Fruit fly (Drosophila melanogaster) whole organism, embryonic: ENCODE results near the gene CG5853.

Experiments
- Ada2b ChIP-seq: fragments of 200-800 bp; sonication (Bioruptor generic); IDR thresholded peaks from 2 replicates; pipeline ENCODE4 v1.3.6; 2022; ENCODE audit warnings: missing biosample characterization, missing genetic modification characterization
- Bgb ChIP-seq: fragments of 200-800 bp; sonication (Bioruptor generic); IDR thresholded peaks from 2 replicates; pipeline ENCODE4 v1.3.6; 2022; ENCODE audit warnings: missing biosample characterization, missing genetic modification characterization; ENCODE audit not compliant: partially characterized antibody
- Blimp-1 ChIP-seq: fragments of 200-800 bp; sonication (Bioruptor generic); optimal IDR thresholded peaks from 3 replicates; lab custom pipeline; 2018; ENCODE audit warnings: missing biosample characterization, missing genetic modification characterization, mild to moderate bottlenecking, moderate library complexity, missing genetic modification reagents
- Bteb2 ChIP-seq: fragments of 200-800 bp; sonication (Bioruptor generic); optimal IDR thresholded peaks from 2 replicates; lab custom pipeline; 2016; ENCODE audit warnings: missing biosample characterization, missing genetic modification characterization
- CG11456 ChIP-seq: fragments of 200-800 bp; sonication (Bioruptor generic); IDR thresholded peaks from 3 replicates; pipeline ENCODE4 v1.3.6; 2022; ENCODE audit warnings: missing biosample characterization, missing genetic modification characterization
- CG12104 ChIP-seq: fragments of 200-800 bp; sonication (Bioruptor generic); optimal IDR thresholded peaks from 3 replicates; lab custom pipeline; 2016; ENCODE audit warnings: missing biosample characterization, missing genetic modification characterization
- CG12299 ChIP-seq: fragments of 200-800 bp; sonication (Bioruptor generic); optimal IDR thresholded peaks from 2 replicates; lab custom pipeline; 2018; ENCODE audit warnings: missing biosample characterization, mild to moderate bottlenecking, missing genetic modification characterization
- CG14667 ChIP-seq: fragments of 200-800 bp; sonication (Bioruptor generic); IDR thresholded peaks from 2 replicates; pipeline ENCODE4 v1.3.6; 2022; ENCODE audit warnings: missing biosample characterization, missing genetic modification characterization
- CG15601 ChIP-seq: fragments of 200-800 bp; sonication (Bioruptor generic); optimal IDR thresholded peaks from 3 replicates; lab custom pipeline; 2019; ENCODE audit warnings: missing biosample characterization, mild to moderate bottlenecking, missing genetic modification characterization, moderate library complexity
- CG1647 ChIP-seq: fragments of 200-800 bp; sonication (Bioruptor generic); optimal IDR thresholded peaks from 3 replicates; lab custom pipeline; 2016; ENCODE audit warnings: missing biosample characterization, missing genetic modification characterization
- CG31388 ChIP-seq: fragments of 200-800 bp; sonication (Bioruptor generic); optimal IDR thresholded peaks from 2 replicates; lab custom pipeline; 2016; ENCODE audit warnings: missing biosample characterization, missing genetic modification characterization
- CG32532 ChIP-seq: fragments of 200-800 bp; sonication (Bioruptor generic); IDR thresholded peaks from 2 replicates; pipeline ENCODE4 v1.3.6; 2022; ENCODE audit warnings: missing biosample characterization, missing genetic modification characterization
- CG42726 ChIP-seq: fragments of 200-800 bp; sonication (Bioruptor generic); IDR thresholded peaks from 2 replicates; pipeline ENCODE4 v1.3.6; 2022; ENCODE audit warnings: missing biosample characterization, missing genetic modification characterization; ENCODE audit not compliant: partially characterized antibody
- CG6654 ChIP-seq: fragments of 200-800 bp; sonication (Bioruptor generic); optimal IDR thresholded peaks from 2 replicates; lab custom pipeline; 2017; ENCODE audit warnings: missing biosample characterization, mild to moderate bottlenecking, missing genetic modification characterization
- CG6791 ChIP-seq: fragments of 200-800 bp; sonication (Bioruptor generic); IDR thresholded peaks from 3 replicates; pipeline ENCODE4 v1.3.6; 2022; ENCODE audit warnings: missing biosample characterization, missing genetic modification characterization; ENCODE audit not compliant: partially characterized antibody
- CG7556 ChIP-seq: fragments of 200-800 bp; sonication (Bioruptor generic); optimal IDR thresholded peaks from 2 replicates; lab custom pipeline; 2017; ENCODE audit warnings: missing biosample characterization, mild to moderate bottlenecking, missing genetic modification characterization
- CG7839 ChIP-seq: fragments of 200-800 bp; sonication (Bioruptor generic); optimal IDR thresholded peaks from 3 replicates; lab custom pipeline; 2018; ENCODE audit warnings: missing biosample characterization, mild to moderate bottlenecking, missing genetic modification characterization, moderate library complexity
- CG7928 ChIP-seq: fragments of 200-800 bp; sonication (Bioruptor generic); optimal IDR thresholded peaks from 2 replicates; lab custom pipeline; 2017; ENCODE audit warnings: missing biosample characterization, mild to moderate bottlenecking, missing genetic modification characterization
- CG8765 ChIP-seq: fragments of 200-800 bp; sonication (Bioruptor generic); IDR thresholded peaks from 2 replicates; pipeline ENCODE4 v1.3.6; 2022; ENCODE audit warnings: missing biosample characterization, missing genetic modification characterization
- CG9609 ChIP-seq: fragments of 200-800 bp; sonication (Bioruptor generic); optimal IDR thresholded peaks from 3 replicates; lab custom pipeline; 2016; ENCODE audit warnings: missing biosample characterization, missing genetic modification characterization
- CG9727 ChIP-seq: fragments of 200-800 bp; sonication (Bioruptor generic); optimal IDR thresholded peaks from 3 replicates; lab custom pipeline; 2017; ENCODE audit warnings: missing biosample characterization, mild to moderate bottlenecking, missing genetic modification characterization
- CG9797 ChIP-seq: fragments of 200-800 bp; sonication (Bioruptor generic); optimal IDR thresholded peaks from 3 replicates; lab custom pipeline; 2018; ENCODE audit warnings: missing biosample characterization, mild to moderate bottlenecking, missing genetic modification characterization
- CkIIα-i1 ChIP-seq: fragments of 200-800 bp; sonication (Bioruptor generic); IDR thresholded peaks from 2 replicates; pipeline ENCODE4 v1.3.6; 2022; ENCODE audit warnings: missing biosample characterization, missing genetic modification characterization
- Dbx ChIP-seq: fragments of 200-800 bp; sonication (Bioruptor generic); IDR thresholded peaks from 3 replicates; pipeline ENCODE4 v1.3.6; 2022; ENCODE audit warnings: missing biosample characterization, missing genetic modification characterization
- Dp ChIP-seq: fragments of 200-800 bp; sonication (Bioruptor generic); optimal IDR thresholded peaks from 2 replicates; lab custom pipeline; 2018; ENCODE audit warnings: missing biosample characterization, mild to moderate bottlenecking, missing genetic modification characterization, moderate library complexity
- GATAe ChIP-seq: fragments of 200-800 bp; sonication (Bioruptor generic); conservative IDR thresholded peaks from 2 replicates; pipeline ENCODE4 v1.3.6; 2022; ENCODE audit warnings: missing biosample characterization, missing genetic modification characterization
- Gsc ChIP-seq: fragments of 200-800 bp; sonication (Bioruptor generic); IDR thresholded peaks from 2 replicates; pipeline ENCODE4 v1.3.6; 2022; ENCODE audit warnings: missing biosample characterization, missing genetic modification characterization
- Stat92E ChIP-seq, 3 experiments: fragments of >200 bp in 2 of 3; fragments of 200-800 bp in 1 of 3; sonication (Bioruptor generic) in 1 of 3; optimal IDR thresholded peaks; 2 replicates each; lab custom pipeline; 2017 to 2019; ENCODE audit warnings: missing biosample characterization in 3 of 3, missing genetic modification characterization in 3 of 3, mild to moderate bottlenecking in 1 of 3, moderate library complexity in 1 of 3
- Xbp1 ChIP-seq: fragments of 200-800 bp; sonication (Bioruptor generic); optimal IDR thresholded peaks from 3 replicates; lab custom pipeline; 2016; ENCODE audit warnings: missing biosample characterization, mild to moderate bottlenecking, missing genetic modification characterization
- chif ChIP-seq, 2 experiments: fragments of 200-800 bp; sonication (Bioruptor generic); optimal IDR thresholded peaks; 3 replicates each; lab custom pipeline; 2016; ENCODE audit warnings: missing biosample characterization in 2 of 2, missing genetic modification characterization in 2 of 2
- chn ChIP-seq: fragments of 200-800 bp; sonication (Bioruptor generic); optimal IDR thresholded peaks from 2 replicates; lab custom pipeline; 2016; ENCODE audit warnings: missing biosample characterization, missing genetic modification characterization
- dmrt11E ChIP-seq: fragments of 200-800 bp; sonication (Bioruptor generic); optimal IDR thresholded peaks from 3 replicates; lab custom pipeline; 2018; ENCODE audit warnings: missing biosample characterization, mild to moderate bottlenecking, missing genetic modification characterization, moderate library complexity
- dmrt99B ChIP-seq: fragments of 200-800 bp; sonication (Bioruptor generic); optimal IDR thresholded peaks from 2 replicates; lab custom pipeline; 2018; ENCODE audit warnings: missing biosample characterization, mild to moderate bottlenecking, missing genetic modification characterization, moderate library complexity
- dysf ChIP-seq: fragments of 200-800 bp; sonication (Bioruptor generic); IDR thresholded peaks from 3 replicates; pipeline ENCODE4 v1.3.6; 2022; ENCODE audit warnings: missing biosample characterization, missing genetic modification characterization
- emc ChIP-seq: fragments of 200-800 bp; sonication (Bioruptor generic); optimal IDR thresholded peaks from 2 replicates; lab custom pipeline; 2016; ENCODE audit warnings: missing biosample characterization, missing genetic modification characterization
- en ChIP-seq: fragments of 200-800 bp; sonication (Bioruptor generic); optimal IDR thresholded peaks from 2 replicates; lab custom pipeline; 2016; ENCODE audit warnings: missing biosample characterization, missing genetic modification characterization
- ewg ChIP-seq: fragments of 200-800 bp; sonication (Bioruptor generic); optimal IDR thresholded peaks from 3 replicates; lab custom pipeline; 2017; ENCODE audit warnings: mild to moderate bottlenecking, missing biosample characterization, missing genetic modification reagents, missing genetic modification characterization
- maf-S ChIP-seq: fragments of 200-800 bp; sonication (Bioruptor generic); optimal IDR thresholded peaks from 2 replicates; lab custom pipeline; 2016; ENCODE audit warnings: missing biosample characterization, missing genetic modification characterization
- nau ChIP-seq: fragments of 200-800 bp; sonication (Bioruptor generic); optimal IDR thresholded peaks from 3 replicates; lab custom pipeline; 2017; ENCODE audit warnings: missing biosample characterization, mild to moderate bottlenecking, missing genetic modification characterization, missing genetic modification reagents
- onecut ChIP-seq: fragments of 200-800 bp; sonication (Bioruptor generic); IDR thresholded peaks from 2 replicates; pipeline ENCODE4 v1.3.6; 2022; ENCODE audit warnings: missing biosample characterization, missing genetic modification characterization
- pfk ChIP-seq: fragments of 200-800 bp; sonication (Bioruptor generic); optimal IDR thresholded peaks from 2 replicates; lab custom pipeline; 2018; ENCODE audit warnings: missing biosample characterization, mild to moderate bottlenecking, missing genetic modification characterization, moderate library complexity
- pnt ChIP-seq: fragments of 200-800 bp; sonication (Bioruptor generic); optimal IDR thresholded peaks from 3 replicates; lab custom pipeline; 2016; ENCODE audit warnings: missing biosample characterization, missing genetic modification characterization
- psq ChIP-seq: fragments of 200-800 bp; sonication (Bioruptor generic); optimal IDR thresholded peaks from 2 replicates; lab custom pipeline; 2017; ENCODE audit warnings: missing biosample characterization, missing genetic modification characterization
- salm ChIP-seq: fragments of 200-800 bp; sonication (Bioruptor generic); optimal IDR thresholded peaks from 2 replicates; lab custom pipeline; 2018; ENCODE audit warnings: missing biosample characterization, mild to moderate bottlenecking, missing genetic modification characterization
- sd ChIP-seq: fragments of 200-800 bp; sonication (Bioruptor generic); optimal IDR thresholded peaks from 3 replicates; lab custom pipeline; 2018; ENCODE audit warnings: missing biosample characterization, mild to moderate bottlenecking, missing genetic modification characterization, moderate library complexity
- sim ChIP-seq: fragments of 200-800 bp; sonication (Bioruptor generic); IDR thresholded peaks from 2 replicates; pipeline ENCODE4 v1.3.6; 2022; ENCODE audit warnings: missing biosample characterization, missing genetic modification characterization
- sob ChIP-seq: fragments of 200-800 bp; sonication (Bioruptor generic); IDR thresholded peaks from 2 replicates; pipeline ENCODE4 v1.3.6; 2022; ENCODE audit warnings: missing biosample characterization, missing genetic modification characterization
- sqz ChIP-seq: fragments of 200-800 bp; sonication (Bioruptor generic); optimal IDR thresholded peaks from 3 replicates; lab custom pipeline; 2018; ENCODE audit warnings: missing biosample characterization, mild to moderate bottlenecking, missing genetic modification characterization
- trh ChIP-seq: fragments of 200-800 bp; sonication (Bioruptor generic); optimal IDR thresholded peaks from 2 replicates; lab custom pipeline; 2016; ENCODE audit warnings: missing biosample characterization, missing genetic modification characterization
- wek ChIP-seq: fragments of 200-800 bp; sonication (Bioruptor generic); optimal IDR thresholded peaks from 3 replicates; lab custom pipeline; 2018; ENCODE audit warnings: missing biosample characterization, mild to moderate bottlenecking, missing genetic modification characterization, moderate library complexity
- zen ChIP-seq: fragments of 200-800 bp; sonication (Bioruptor generic); optimal IDR thresholded peaks from 3 replicates; lab custom pipeline; 2018; ENCODE audit warnings: missing biosample characterization, mild to moderate bottlenecking, missing genetic modification characterization, moderate library complexity

Gene CG5853

DNA sequence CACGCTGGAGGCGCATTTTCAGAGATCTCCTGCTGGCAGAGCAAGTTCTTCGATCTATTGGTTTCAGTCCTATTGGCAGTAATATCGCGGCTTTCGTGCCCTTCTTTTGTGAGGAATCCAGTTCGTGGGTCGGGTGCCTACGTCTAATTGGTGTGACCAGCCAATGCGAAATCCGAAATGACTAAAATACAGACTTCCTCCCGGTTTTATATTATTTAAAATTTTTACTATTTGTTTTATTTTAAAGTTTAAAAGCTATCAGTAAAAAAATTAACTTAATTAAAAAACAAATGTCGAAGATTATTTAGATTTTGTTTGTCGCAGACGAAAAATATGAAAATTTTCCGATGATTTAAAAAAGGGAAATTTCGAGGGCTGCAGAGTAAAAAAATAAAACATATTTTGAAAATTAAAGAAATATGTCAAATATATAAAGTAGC, 16.2 kb upstream of the CG5853 start, which contains the start of gene CG5850 (continued):
- TF ChIP-seq Bgb (GFP tag; lab: Robert Waterston, UW), result no peak
- no peak for TF ChIP-seq sob (GFP tag; lab: Robert Waterston, UW)
- TF ChIP-seq emc (GFP tag; lab: Kevin White, UChicago), result no peak
- TF ChIP-seq nau (GFP tag; lab: Kevin White, UChicago), result no peak
- no peak for TF ChIP-seq psq (GFP tag; lab: Kevin White, UChicago)
- peak; percentile 61 for TF ChIP-seq Dp
- no peak for TF ChIP-seq pnt (GFP tag; lab: Kevin White, UChicago)
- TF ChIP-seq chn, result no peak
- TF ChIP-seq sqz (GFP tag; lab: Kevin White, UChicago), result peak; percentile 34
- peak; percentile 15 for TF ChIP-seq sd
- peak; percentile 62 for TF ChIP-seq CG9797 (GFP tag; lab: Kevin White, UChicago)
- no peak for TF ChIP-seq CG9609 (GFP tag; lab: Kevin White, UChicago)
- TF ChIP-seq CG8765 (GFP tag; lab: Robert Waterston, UW), result no peak
- no peak for TF ChIP-seq CG32532
- TF ChIP-seq maf-S (GFP tag; lab: Kevin White, UChicago), result no peak
- TF ChIP-seq Stat92E (GFP tag; optimal IDR thresholded peaks at IDR 0.05; lab: Kevin White, UChicago), result no peak
- TF ChIP-seq CG9727, result no peak
- TF ChIP-seq CG11456 (GFP tag; lab: Robert Waterston, UW), result no peak
- TF ChIP-seq en (GFP tag; lab: Kevin White, UChicago), result no peak
- TF ChIP-seq chif (GFP tag; optimal IDR thresholded peaks at IDR 0.05; lab: Kevin White, UChicago), result no peak
- TF ChIP-seq ewg (GFP tag; lab: Kevin White, UChicago), result no peak
- TF ChIP-seq pfk (GFP tag; lab: Kevin White, UChicago), result no peak
- TF ChIP-seq salm, result no peak
- no peak for TF ChIP-seq sim (GFP tag; lab: Robert Waterston, UW)
- TF ChIP-seq zen (tag; lab: Kevin White, UChicago), result peak; percentile 17
- no peak for TF ChIP-seq Ada2b (GFP tag; lab: Robert Waterston, UW)
- TF ChIP-seq onecut (GFP tag; lab: Robert Waterston, UW), result no peak
- peak; percentile 85 for TF ChIP-seq CG7928 (GFP tag; lab: Kevin White, UChicago)
- TF ChIP-seq CG6654, result no peak
- no peak for TF ChIP-seq wek (GFP tag; lab: Kevin White, UChicago)
- TF ChIP-seq CG6791 (GFP tag; lab: Robert Waterston, UW), result no peak
- TF ChIP-seq Bteb2 (GFP tag; lab: Kevin White, UChicago), result no peak
- TF ChIP-seq dmrt11E, result peak; percentile 7
- TF ChIP-seq CG31388, result no peak
- no peak for TF ChIP-seq CG42726 (GFP tag; lab: Robert Waterston, UW)
- no peak for TF ChIP-seq CG1647 (GFP tag; lab: Kevin White, UChicago)
- TF ChIP-seq CG12299 (tag; lab: Kevin White, UChicago), result no peak
- TF ChIP-seq Xbp1, result peak; percentile 5
- no peak for TF ChIP-seq CG14667
- no peak for TF ChIP-seq CG12104
- TF ChIP-seq CG7839 (tag; lab: Kevin White, UChicago), result peak; percentile 35
- TF ChIP-seq Dbx (GFP tag; lab: Robert Waterston, UW), result no peak
- no peak for TF ChIP-seq CkIIα-i1 (GFP tag; lab: Robert Waterston, UW)
- TF ChIP-seq dmrt99B (tag; lab: Kevin White, UChicago), result peak; percentile 14
- TF ChIP-seq CG7556 (GFP tag; lab: Kevin White, UChicago), result no peak
- no peak for TF ChIP-seq trh (GFP tag; lab: Kevin White, UChicago)
- TF ChIP-seq dysf (GFP tag; lab: Robert Waterston, UW), result no peak
- TF ChIP-seq GATAe (GFP tag; lab: Robert Waterston, UW), result no peak
- TF ChIP-seq Gsc (GFP tag; lab: Robert Waterston, UW), result no peak
- peak; percentile 13 for TF ChIP-seq CG15601 (tag; lab: Kevin White, UChicago)
- peak; percentile 21 for TF ChIP-seq Blimp-1 (GFP tag; lab: Kevin White, UChicago)
